Fruit fly (Drosophila melanogaster) whole organism, adult: ENCODE results near the gene CG11122.
A peak's percentile ranks its signal among the peaks of the same experiment; 100 is the strongest.

Experiments
- CG11617 ChIP-seq: fragments of 200-800 bp; sonication (Bioruptor generic); optimal IDR thresholded peaks from 2 replicates; lab custom pipeline; 2017; ENCODE audit warnings: mild to moderate bottlenecking, missing biosample characterization, missing genetic modification reagents, missing genetic modification characterization
- CG12768 ChIP-seq: fragments of 200-800 bp; sonication (Bioruptor generic); optimal IDR thresholded peaks from 2 replicates; lab custom pipeline; 2017; ENCODE audit warnings: missing biosample characterization, missing genetic modification characterization, mild to moderate bottlenecking, moderate library complexity, missing genetic modification reagents
- CG14711 ChIP-seq: fragments of 200-800 bp; sonication (Bioruptor generic); optimal IDR thresholded peaks from 2 replicates; lab custom pipeline; 2018; ENCODE audit warnings: missing biosample characterization, mild to moderate bottlenecking, missing genetic modification characterization, moderate library complexity
- CG1620 ChIP-seq: fragments of 200-800 bp; sonication (Bioruptor generic); optimal IDR thresholded peaks from 2 replicates; lab custom pipeline; 2016; ENCODE audit warnings: missing biosample characterization, missing genetic modification characterization
- CG33017 ChIP-seq: fragments of 200-800 bp; sonication (Bioruptor generic); optimal IDR thresholded peaks from 2 replicates; lab custom pipeline; 2018; ENCODE audit warnings: missing biosample characterization, mild to moderate bottlenecking, missing genetic modification characterization, moderate library complexity
- CG5204 ChIP-seq: fragments of 200-800 bp; sonication (Bioruptor generic); optimal IDR thresholded peaks from 2 replicates; lab custom pipeline; 2016; ENCODE audit warnings: missing biosample characterization, missing genetic modification characterization
- CG7045 ChIP-seq: fragments of 200-800 bp; sonication (Bioruptor generic); optimal IDR thresholded peaks from 2 replicates; lab custom pipeline; 2017; ENCODE audit warnings: missing biosample characterization, mild to moderate bottlenecking, missing genetic modification characterization
- CG7101 ChIP-seq: fragments of 200-800 bp; sonication (Bioruptor generic); optimal IDR thresholded peaks from 2 replicates; lab custom pipeline; 2018; ENCODE audit warnings: missing biosample characterization, mild to moderate bottlenecking, missing genetic modification characterization, moderate library complexity
- Clk ChIP-seq: fragments of 200-800 bp; sonication (Bioruptor generic); optimal IDR thresholded peaks from 2 replicates; lab custom pipeline; 2017; ENCODE audit warnings: missing biosample characterization, missing genetic modification characterization
- Crg-1 ChIP-seq: fragments of 200-800 bp; sonication (Bioruptor generic); optimal IDR thresholded peaks from 2 replicates; lab custom pipeline; 2016; ENCODE audit warnings: missing biosample characterization, missing genetic modification characterization
- Hr96 ChIP-seq: fragments of 200-800 bp; sonication (Bioruptor generic); optimal IDR thresholded peaks from 2 replicates; lab custom pipeline; 2016; ENCODE audit warnings: missing biosample characterization, missing genetic modification characterization
- Mnt ChIP-seq: fragments of 200-800 bp; sonication (Bioruptor generic); optimal IDR thresholded peaks from 2 replicates; lab custom pipeline; 2016; ENCODE audit warnings: missing biosample characterization, mild to moderate bottlenecking, missing genetic modification characterization
- bab1 ChIP-seq: fragments of 200-800 bp; sonication (Bioruptor generic); optimal IDR thresholded peaks from 3 replicates; lab custom pipeline; 2019; ENCODE audit warnings: missing biosample characterization, mild to moderate bottlenecking, missing genetic modification characterization, moderate library complexity
- cic ChIP-seq: fragments of 200-800 bp; sonication (Bioruptor generic); optimal IDR thresholded peaks from 2 replicates; lab custom pipeline; 2017; ENCODE audit warnings: missing biosample characterization, mild to moderate bottlenecking, missing genetic modification characterization, moderate library complexity
- cnc ChIP-seq, 2 experiments: fragments of >200 bp; optimal IDR thresholded peaks; 2 replicates each; lab custom pipeline; 2017
- kay ChIP-seq: fragments of 200-800 bp; sonication (Bioruptor generic); peaks from one replicate; lab custom pipeline; 2016; ENCODE audit warnings: missing biosample characterization, missing genetic modification characterization, borderline replicate concordance
- ovo ChIP-seq: fragments of 200-800 bp; sonication (Bioruptor generic); optimal IDR thresholded peaks from 2 replicates; lab custom pipeline; 2016; ENCODE audit warnings: missing biosample characterization, missing genetic modification characterization
- pad ChIP-seq: fragments of 200-800 bp; sonication (Bioruptor generic); optimal IDR thresholded peaks from 3 replicates; lab custom pipeline; 2017; ENCODE audit warnings: missing biosample characterization, missing genetic modification characterization, mild to moderate bottlenecking, moderate library complexity, missing genetic modification reagents
- toe ChIP-seq: fragments of 200-800 bp; sonication (Bioruptor generic); optimal IDR thresholded peaks from 2 replicates; lab custom pipeline; 2016; ENCODE audit warnings: missing biosample characterization, missing genetic modification characterization

Gene CG11122

dm6 chrX:11144575-11144974 is 20.0 kb upstream of the CG11122 start:
- TF ChIP-seq CG1620 (GFP tag; lab: Kevin White, UChicago) (no peak), Clk (no peak), toe (no peak), CG33017 (tag; lab: Kevin White, UChicago) (no peak), Mnt (GFP tag; lab: Kevin White, UChicago) (no peak), bab1 (GFP tag; lab: Kevin White, UChicago) (no peak), CG5204 (GFP tag; lab: Kevin White, UChicago) (no peak), cnc (optimal IDR thresholded peaks at IDR 0.05; lab: Kevin White, UChicago) (no peak), CG7101 (tag; lab: Kevin White, UChicago) (no peak), ovo (GFP tag; lab: Kevin White, UChicago) (no peak), cic (GFP tag; lab: Kevin White, UChicago) (no peak), CG7045 (GFP tag; lab: Kevin White, UChicago) (no peak), Hr96 (GFP tag; lab: Kevin White, UChicago) (no peak), pad (GFP tag; lab: Kevin White, UChicago) (no peak), Crg-1 (GFP tag; lab: Kevin White, UChicago) (no peak), CG14711 (no peak), kay (no peak)

- TF ChIP-seq Clk, result no peak
- TF ChIP-seq ovo (GFP tag; lab: Kevin White, UChicago), result no peak
- TF ChIP-seq kay, result no peak
- TF ChIP-seq Hr96 (GFP tag; lab: Kevin White, UChicago), result no peak
- no peak for TF ChIP-seq CG1620 (GFP tag; lab: Kevin White, UChicago)
- no peak for TF ChIP-seq Mnt (GFP tag; lab: Kevin White, UChicago)
- no peak for TF ChIP-seq CG11617 (GFP tag; lab: Kevin White, UChicago)
- TF ChIP-seq cic (GFP tag; lab: Kevin White, UChicago), result no peak
- no peak for TF ChIP-seq CG33017 (tag; lab: Kevin White, UChicago)
- no peak for TF ChIP-seq cnc (optimal IDR thresholded peaks at IDR 0.05; lab: Kevin White, UChicago)
- TF ChIP-seq toe, result no peak
These were observed 19.3 kb upstream of the CG11122 start, which contains the start of gene CG15201 for dm6 chrX:11143820-11144219. CG15201 (plus strand) TSS chrX:11144120.

- TF ChIP-seq CG7101 (tag; lab: Kevin White, UChicago) (no peak), CG5204 (GFP tag; lab: Kevin White, UChicago) (peak; percentile 19), Mnt (GFP tag; lab: Kevin White, UChicago) (peak; percentile 11), Clk (no peak), cnc (optimal IDR thresholded peaks at IDR 0.05; lab: Kevin White, UChicago) (no peak), CG14711 (no peak), CG33017 (tag; lab: Kevin White, UChicago) (no peak), Hr96 (GFP tag; lab: Kevin White, UChicago) (peak; percentile 44), kay (no peak), CG7045 (GFP tag; lab: Kevin White, UChicago) (no peak), CG1620 (GFP tag; lab: Kevin White, UChicago) (no peak), bab1 (GFP tag; lab: Kevin White, UChicago) (no peak)
These were observed 17.5 kb upstream of the CG11122 start, which contains the start of the genes CG15199 and CG15202 for dm6 chrX:11141785-11142591. CG15199 (minus strand) TSS chrX:11141835. CG15202 (plus strand) TSS chrX:11142541.

dm6 chrX:11140163-11140562 is 15.6 kb upstream of the CG11122 start, which contains the start of gene ssp7:
ssp7 (minus strand) TSS chrX:11140263.
- no peak for TF ChIP-seq toe
- TF ChIP-seq Hr96 (GFP tag; lab: Kevin White, UChicago), result no peak
- TF ChIP-seq CG1620 (GFP tag; lab: Kevin White, UChicago), result no peak
- TF ChIP-seq cic (GFP tag; lab: Kevin White, UChicago), result no peak
- TF ChIP-seq pad (GFP tag; lab: Kevin White, UChicago), result no peak

- TF ChIP-seq Mnt (GFP tag; lab: Kevin White, UChicago) (peak; percentile 51), toe (peak; percentile 32), CG7101 (tag; lab: Kevin White, UChicago) (no peak), CG12768 (GFP tag; lab: Kevin White, UChicago) (no peak), CG5204 (GFP tag; lab: Kevin White, UChicago) (no peak), bab1 (GFP tag; lab: Kevin White, UChicago) (peak; percentile 49), Hr96 (GFP tag; lab: Kevin White, UChicago) (no peak)
These were observed 13.2 kb upstream of the CG11122 start, which contains the start of gene CDK2AP1 for dm6 chrX:11137566-11138186. CDK2AP1 (plus strand) TSS chrX:11137859.
